Fruit fly (Drosophila melanogaster): ENCODE measurements around the gene Poxm.

The Poxm gene

DNA sequence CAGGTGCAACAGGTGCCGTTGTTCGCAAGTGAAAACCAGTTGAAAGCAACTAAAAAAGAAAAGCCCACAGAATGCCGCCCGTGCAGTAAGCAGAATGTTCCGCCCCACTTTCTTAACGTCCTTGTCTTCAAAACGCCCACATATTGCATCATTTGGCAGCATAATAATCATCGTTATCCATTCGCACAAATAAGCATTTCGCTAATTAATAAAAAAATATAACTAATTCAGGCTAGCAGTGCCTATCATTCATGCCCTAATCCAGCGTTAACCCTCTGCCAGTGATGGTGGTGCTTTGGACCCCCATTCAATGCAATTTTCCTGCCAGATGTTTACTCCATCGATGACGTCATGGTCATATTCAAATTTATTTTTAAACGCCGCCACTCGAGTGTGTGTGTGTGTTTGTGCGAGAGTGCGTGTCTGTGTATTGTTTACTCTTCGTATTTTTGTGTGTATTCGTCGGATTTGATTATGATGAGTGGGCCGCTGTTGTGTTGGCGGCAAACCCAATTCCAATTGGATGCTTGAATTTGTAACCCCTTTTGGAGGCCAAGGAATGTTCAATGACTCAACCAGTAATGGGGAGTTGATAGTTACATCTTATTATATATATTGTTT is 23.9 kb upstream of the Poxm start (continued):
- TF ChIP-seq CG10979 (tag; optimal IDR thresholded peaks at IDR 0.05) = no peak
- TF ChIP-seq Oaz (GFP tag; IDR thresholded peaks at IDR 0.05) = no peak
- peak; percentile 89 for TF ChIP-seq BtbVII (GFP tag; optimal IDR thresholded peaks at IDR 0.05)
- no peak for TF ChIP-seq run (tag; optimal IDR thresholded peaks at IDR 0.05)
- TF ChIP-seq gcm (GFP tag; optimal IDR thresholded peaks at IDR 0.05) = peak; percentile 64
- TF ChIP-seq inv (GFP tag; IDR thresholded peaks at IDR 0.05; ENCODE audit: partially characterized antibody) = no peak
- no peak for TF ChIP-seq ERR (GFP tag; optimal IDR thresholded peaks at IDR 0.05)
- peak; percentile 92 for TF ChIP-seq cg (GFP tag; optimal IDR thresholded peaks at IDR 0.05)
- no peak for TF ChIP-seq Jarid2 (GFP tag; optimal IDR thresholded peaks at IDR 0.05)
- TF ChIP-seq jing (GFP tag; optimal IDR thresholded peaks at IDR 0.05) = no peak
- TF ChIP-seq Myb (GFP tag; optimal IDR thresholded peaks at IDR 0.05) = no peak
- peak; percentile 18 for TF ChIP-seq CG5180 (GFP tag; optimal IDR thresholded peaks at IDR 0.05)
- TF ChIP-seq HLH4C (GFP tag; IDR thresholded peaks at IDR 0.05; ENCODE audit: partially characterized antibody) = no peak
- TF ChIP-seq ssp (GFP tag; IDR thresholded peaks at IDR 0.05) = no peak
- TF ChIP-seq CG2875 (GFP tag; optimal IDR thresholded peaks at IDR 0.05) = no peak
- no peak for TF ChIP-seq zfh2 (GFP tag; optimal IDR thresholded peaks at IDR 0.05)
- no peak for TF ChIP-seq Vsx1 (GFP tag; optimal IDR thresholded peaks at IDR 0.05)
- TF ChIP-seq CG17829 (tag; optimal IDR thresholded peaks at IDR 0.05) = no peak
- no peak for TF ChIP-seq z (GFP tag; IDR thresholded peaks at IDR 0.05)
- TF ChIP-seq crc (GFP tag; optimal IDR thresholded peaks at IDR 0.05) = no peak
- no peak for TF ChIP-seq Eip74EF (GFP tag; optimal IDR thresholded peaks at IDR 0.05)
- no peak for TF ChIP-seq CG14860 (GFP tag; IDR thresholded peaks at IDR 0.05; ENCODE audit: partially characterized antibody)
- TF ChIP-seq crol (GFP tag; IDR thresholded peaks at IDR 0.05) = no peak
- TF ChIP-seq CG31388 (GFP tag; optimal IDR thresholded peaks at IDR 0.05) = no peak
- TF ChIP-seq Dad (GFP tag; optimal IDR thresholded peaks at IDR 0.05) = no peak
- no peak for TF ChIP-seq lmd (GFP tag; IDR thresholded peaks at IDR 0.05)
- no peak for TF ChIP-seq nerfin-2 (GFP tag; IDR thresholded peaks at IDR 0.05; ENCODE audit: partially characterized antibody)
- no peak for TF ChIP-seq Camta (GFP tag; optimal IDR thresholded peaks at IDR 0.05)
- TF ChIP-seq CG5245 (GFP tag; optimal IDR thresholded peaks at IDR 0.05) = no peak
- no peak for TF ChIP-seq Gug (GFP tag; IDR thresholded peaks at IDR 0.05)
- TF ChIP-seq tap (tag; optimal IDR thresholded peaks at IDR 0.05) = peak; percentile 8
- TF ChIP-seq CG14667 (GFP tag; IDR thresholded peaks at IDR 0.05) = no peak
- no peak for TF ChIP-seq CG12299 (tag; optimal IDR thresholded peaks at IDR 0.05)
- TF ChIP-seq CG34376 (GFP tag; optimal IDR thresholded peaks at IDR 0.05) = peak; percentile 12
- TF ChIP-seq CG16863 (GFP tag; optimal IDR thresholded peaks at IDR 0.05) = no peak
- no peak for TF ChIP-seq CG7928 (GFP tag; optimal IDR thresholded peaks at IDR 0.05)
- no peak for TF ChIP-seq tna (GFP tag; IDR thresholded peaks at IDR 0.05; ENCODE audit: partially characterized antibody)
- TF ChIP-seq CG12155 (GFP tag; optimal IDR thresholded peaks at IDR 0.05) = no peak
- TF ChIP-seq pan (optimal IDR thresholded peaks at IDR 0.05) = no peak
- peak in 1 of 2 experiments; percentile 35 for TF ChIP-seq pan (GFP tag; optimal IDR thresholded peaks at IDR 0.05 in 1 of 2, IDR thresholded peaks at IDR 0.05 in 1 of 2)
- no peak for TF ChIP-seq CG11398 (GFP tag; optimal IDR thresholded peaks at IDR 0.05)
- no peak for TF ChIP-seq klu (GFP tag; IDR thresholded peaks at IDR 0.05)
- TF ChIP-seq bsh (GFP tag; optimal IDR thresholded peaks at IDR 0.05) = no peak
- peak; percentile 13 for TF ChIP-seq CrebB (tag; optimal IDR thresholded peaks at IDR 0.05)
- TF ChIP-seq Fer2 (tag; optimal IDR thresholded peaks at IDR 0.05) = no peak
- no peak for TF ChIP-seq ATbp (GFP tag; optimal IDR thresholded peaks at IDR 0.05)
- TF ChIP-seq Nf-YB (GFP tag; optimal IDR thresholded peaks at IDR 0.05) = peak; percentile 45
- TF ChIP-seq Xrp1 (GFP tag; IDR thresholded peaks at IDR 0.05) = no peak
- TF ChIP-seq ci (GFP tag; IDR thresholded peaks at IDR 0.05) = 0 out of 3 replicates have a peak, but pooled peaks have one; percentile 50
- TF ChIP-seq jigr1 (GFP tag; IDR thresholded peaks at IDR 0.05) = no peak
